Fruit fly (Drosophila melanogaster) whole organism, wandering third instar larva: ENCODE data around the gene CG11699.

Experiments used
- Abd-B ChIP-seq: fragments of >200 bp; optimal IDR thresholded peaks from 2 replicates; lab custom pipeline; 2017; ENCODE audit warnings: missing biosample characterization, missing genetic modification characterization
- CG32264 ChIP-seq: fragments of 200-800 bp; sonication (Bioruptor generic); optimal IDR thresholded peaks from 2 replicates; lab custom pipeline; 2016; ENCODE audit warnings: missing biosample characterization, missing genetic modification characterization
- CG9705 ChIP-seq: fragments of 200-800 bp; sonication (Bioruptor generic); optimal IDR thresholded peaks from 2 replicates; lab custom pipeline; 2018; ENCODE audit warnings: missing biosample characterization, mild to moderate bottlenecking, missing genetic modification characterization
- CrebA ChIP-seq: fragments of 200-800 bp; sonication (Bioruptor generic); optimal IDR thresholded peaks from 2 replicates; lab custom pipeline; 2016; ENCODE audit warnings: missing biosample characterization, mild to moderate bottlenecking, missing genetic modification characterization, borderline replicate concordance
- Dfd ChIP-seq: fragments of >200 bp; optimal IDR thresholded peaks from 2 replicates; lab custom pipeline; 2017; ENCODE audit warnings: missing biosample characterization, missing genetic modification characterization
- Dif ChIP-seq: fragments of 200-275, 200-300 bp; sonication (Bioruptor generic); optimal IDR thresholded peaks from 2 replicates; lab custom pipeline; 2018; ENCODE audit warnings: missing biosample characterization, missing genetic modification characterization; ENCODE audit not compliant: partially characterized antibody
- GATAd ChIP-seq: sonication (Bioruptor generic); optimal IDR thresholded peaks from 2 replicates; lab custom pipeline; 2016; ENCODE audit warnings: missing biosample characterization, missing genetic modification characterization
- HLH106 ChIP-seq: fragments of 200-800 bp; optimal IDR thresholded peaks from 3 replicates; lab custom pipeline; 2019; ENCODE audit warnings: missing biosample characterization, mild to moderate bottlenecking, missing genetic modification characterization, moderate library complexity
- Hnf4 ChIP-seq: fragments of 200-800 bp; sonication (Bioruptor generic); optimal IDR thresholded peaks from 2 replicates; lab custom pipeline; 2016; ENCODE audit warnings: missing biosample characterization, mild to moderate bottlenecking, missing genetic modification characterization
- Hr78 ChIP-seq: fragments of >200 bp; optimal IDR thresholded peaks from 2 replicates; lab custom pipeline; 2017; ENCODE audit warnings: missing biosample characterization, missing genetic modification characterization
- Hr83 ChIP-seq: fragments of 200-300 bp; sonication (Bioruptor generic); optimal IDR thresholded peaks from 2 replicates; lab custom pipeline; 2016; ENCODE audit warnings: missing biosample characterization, mild to moderate bottlenecking, missing genetic modification characterization, moderate library complexity; ENCODE audit not compliant: poor library complexity, severe bottlenecking
- Jra ChIP-seq: sonication (Bioruptor generic); optimal IDR thresholded peaks from 2 replicates; lab custom pipeline; 2016; ENCODE audit warnings: missing biosample characterization, missing genetic modification characterization
- Mio ChIP-seq: sonication (Bioruptor generic); optimal IDR thresholded peaks from 2 replicates; lab custom pipeline; 2016; ENCODE audit warnings: missing biosample characterization, missing genetic modification characterization
- Myc ChIP-seq: fragments of >200 bp; optimal IDR thresholded peaks from 2 replicates; lab custom pipeline; 2017
- N ChIP-seq: fragments of >200 bp; optimal IDR thresholded peaks from 2 replicates; lab custom pipeline; 2018; ENCODE audit warnings: missing biosample characterization, missing external identifiers, missing genetic modification characterization
- OdsH ChIP-seq: fragments of 200-800 bp; sonication (Bioruptor generic); optimal IDR thresholded peaks from 2 replicates; lab custom pipeline; 2016; ENCODE audit warnings: missing biosample characterization, mild to moderate bottlenecking, missing genetic modification characterization
- Rel ChIP-seq, 2 experiments: fragments of 200-800 bp; sonication (Bioruptor generic) in 1 of 2; optimal IDR thresholded peaks; 2 replicates in 1 of 2; 3 replicates in 1 of 2; lab custom pipeline; 2016 to 2019; ENCODE audit warnings: mild to moderate bottlenecking in 2 of 2, missing biosample characterization in 2 of 2, missing genetic modification characterization in 2 of 2, moderate library complexity in 1 of 2
- Sp1 ChIP-seq: fragments of 200-800 bp; sonication (Bioruptor generic); optimal IDR thresholded peaks from 3 replicates; lab custom pipeline; 2019; ENCODE audit warnings: missing biosample characterization, mild to moderate bottlenecking, missing genetic modification characterization, moderate library complexity
- Vsx2 ChIP-seq: fragments of 200-300, 225-300 bp; sonication (Bioruptor generic); optimal IDR thresholded peaks from 2 replicates; lab custom pipeline; 2018; ENCODE audit warnings: missing biosample characterization, missing genetic modification characterization; ENCODE audit not compliant: partially characterized antibody
- br ChIP-seq: fragments of 200-800 bp; sonication (Bioruptor generic); optimal IDR thresholded peaks from 2 replicates; lab custom pipeline; 2016; ENCODE audit warnings: missing biosample characterization, missing genetic modification characterization
- brk ChIP-seq: fragments of 200-800 bp; sonication (Bioruptor generic); optimal IDR thresholded peaks from 2 replicates; lab custom pipeline; 2016; ENCODE audit warnings: missing biosample characterization, mild to moderate bottlenecking, missing genetic modification characterization
- dl ChIP-seq, 2 experiments: fragments of 175-275, 200-275 bp in 1 of 2; fragments of 200-275 bp in 1 of 2; sonication (Bioruptor generic); optimal IDR thresholded peaks; lab custom pipeline; 2018; ENCODE audit warnings: mild to moderate bottlenecking in 2 of 2, missing biosample characterization in 2 of 2, missing genetic modification characterization in 2 of 2, moderate library complexity in 2 of 2; ENCODE audit not compliant: partially characterized antibody in 2 of 2, insufficient read depth in 1 of 2
- dmrt93B ChIP-seq: fragments of 200-800 bp; sonication (Bioruptor generic); optimal IDR thresholded peaks from 2 replicates; lab custom pipeline; 2018; ENCODE audit warnings: missing biosample characterization, mild to moderate bottlenecking, missing genetic modification characterization
- dsf ChIP-seq: sonication (Bioruptor generic); optimal IDR thresholded peaks from 2 replicates; lab custom pipeline; 2016; ENCODE audit warnings: missing biosample characterization, missing genetic modification characterization, borderline replicate concordance
- ey ChIP-seq: fragments of 200-800 bp; sonication (Bioruptor generic); optimal IDR thresholded peaks from 2 replicates; lab custom pipeline; 2016; ENCODE audit warnings: missing biosample characterization, missing genetic modification characterization
- foxo ChIP-seq, 2 experiments: fragments of 200-800 bp; sonication (Bioruptor generic); optimal IDR thresholded peaks; 2 replicates in 1 of 2; 3 replicates in 1 of 2; lab custom pipeline; 2016 to 2017; ENCODE audit warnings: missing biosample characterization in 2 of 2, missing genetic modification characterization in 2 of 2
- fru ChIP-seq: fragments of 200-800 bp; sonication (Bioruptor generic); optimal IDR thresholded peaks from 3 replicates; lab custom pipeline; 2016; ENCODE audit warnings: missing biosample characterization, mild to moderate bottlenecking, missing genetic modification characterization
- h ChIP-seq: fragments of 200-800 bp; sonication (Bioruptor generic); optimal IDR thresholded peaks from 3 replicates; lab custom pipeline; 2016; ENCODE audit warnings: missing biosample characterization, mild to moderate bottlenecking, missing genetic modification characterization
- jim ChIP-seq: fragments of 175-275, 200-325 bp; sonication (Bioruptor generic); optimal IDR thresholded peaks from 2 replicates; lab custom pipeline; 2016; ENCODE audit warnings: missing biosample characterization, mild to moderate bottlenecking, missing genetic modification characterization
- lola ChIP-seq: fragments of >200 bp; optimal IDR thresholded peaks from 2 replicates; lab custom pipeline; 2017; ENCODE audit warnings: missing biosample characterization, missing genetic modification characterization
- pan ChIP-seq: fragments of >200 bp; optimal IDR thresholded peaks from 2 replicates; lab custom pipeline; 2017
- psq ChIP-seq: fragments of 200-800 bp; sonication (Bioruptor generic); optimal IDR thresholded peaks from 3 replicates; lab custom pipeline; 2017; ENCODE audit warnings: missing biosample characterization, mild to moderate bottlenecking, missing genetic modification characterization, moderate library complexity
- rgr ChIP-seq: fragments of 200-800 bp; sonication (Bioruptor generic); optimal IDR thresholded peaks from 3 replicates; lab custom pipeline; 2016; ENCODE audit warnings: missing biosample characterization, mild to moderate bottlenecking, missing genetic modification characterization
- sage ChIP-seq: fragments of 200-800 bp; sonication (Bioruptor generic); optimal IDR thresholded peaks from 2 replicates; lab custom pipeline; 2016; ENCODE audit warnings: missing biosample characterization, mild to moderate bottlenecking, missing genetic modification characterization
- sv ChIP-seq: fragments of 200-800 bp; sonication (Bioruptor generic); optimal IDR thresholded peaks from 3 replicates; lab custom pipeline; 2016; ENCODE audit warnings: missing biosample characterization, missing genetic modification characterization
- tai ChIP-seq: sonication (Bioruptor generic); optimal IDR thresholded peaks from 2 replicates; lab custom pipeline; 2016; ENCODE audit warnings: missing biosample characterization, missing genetic modification characterization
- usp ChIP-seq: fragments of >200 bp; optimal IDR thresholded peaks from 2 replicates; lab custom pipeline; 2017; ENCODE audit warnings: missing biosample characterization, missing genetic modification characterization
- woc ChIP-seq: sonication (Bioruptor generic); optimal IDR thresholded peaks from 2 replicates; lab custom pipeline; 2016; ENCODE audit warnings: missing biosample characterization, mild to moderate bottlenecking, missing genetic modification characterization

The CG11699 gene

dm6 chrX:11561450-11562040 is 8.9 kb upstream of the CG11699 start, which contains the start of gene PGRP-SA:
Gene PGRP-SA (plus strand): TSS chrX:11561643.
- TF ChIP-seq Myc (lab: Kevin White, UChicago) (no peak), Rel (GFP tag; optimal IDR thresholded peaks at IDR 0.05; lab: Kevin White, UChicago) (no peak), Rel (tag; optimal IDR thresholded peaks at IDR 0.05; lab: Kevin White, UChicago) (peak; percentile 98)

- TF ChIP-seq Sp1 (GFP tag; lab: Kevin White, UChicago): peak; percentile 19
- no peak for TF ChIP-seq sv (GFP tag; lab: Kevin White, UChicago)
- no peak for TF ChIP-seq Dfd
- no peak for TF ChIP-seq fru (GFP tag; lab: Kevin White, UChicago)
- TF ChIP-seq foxo (GFP tag; optimal IDR thresholded peaks at IDR 0.05; lab: Kevin White, UChicago): peak in 1 of 2 experiments; percentile 40
- TF ChIP-seq dl (GFP tag; optimal IDR thresholded peaks at IDR 0.05; lab: Kevin White, UChicago; ENCODE audit: insufficient read depth in 1 of 2, partially characterized antibody in 2 of 2): no peak
- no peak for TF ChIP-seq jim (GFP tag; lab: Kevin White, UChicago)
- TF ChIP-seq h (GFP tag; lab: Kevin White, UChicago): no peak
- peak; percentile 21 for TF ChIP-seq woc (GFP tag; lab: Kevin White, UChicago)
- TF ChIP-seq HLH106 (tag; lab: Kevin White, UChicago): peak; percentile 19
- no peak for TF ChIP-seq Mio
- peak; percentile 58 for TF ChIP-seq Myc (lab: Kevin White, UChicago)
- TF ChIP-seq Vsx2 (GFP tag; lab: Kevin White, UChicago): no peak
- TF ChIP-seq lola (GFP tag; lab: Kevin White, UChicago): no peak
- TF ChIP-seq rgr: peak; percentile 1
These were observed 2.0 kb downstream of the CG11699 start, which contains the start of the genes Kmn1 and Reepl1 for dm6 chrX:11572270-11572914. Gene Kmn1 (minus strand): TSS chrX:11572442. Gene Reepl1 (plus strand): TSS chrX:11572707.

- TF ChIP-seq CG9705 (GFP tag; lab: Kevin White, UChicago): no peak
- TF ChIP-seq Myc (lab: Kevin White, UChicago): peak; percentile 62
These were observed 3.1 kb downstream of the CG11699 start, which contains the start of gene CG11696 for dm6 chrX:11573529-11573928. Gene CG11696 (plus strand): TSS chrX:11573731.

dm6 chrX:11576540-11576939 is 6.1 kb downstream of the CG11699 start, which contains the start of gene CG11695:
Gene CG11695 (plus strand): TSS chrX:11576883.
- peak in 1 of 2 experiments; percentile 82 for TF ChIP-seq foxo (GFP tag; optimal IDR thresholded peaks at IDR 0.05; lab: Kevin White, UChicago)
- no peak for TF ChIP-seq brk (GFP tag; lab: Kevin White, UChicago)
- no peak for TF ChIP-seq CrebA (GFP tag; lab: Kevin White, UChicago)
- no peak for TF ChIP-seq Mio
- TF ChIP-seq psq (GFP tag; lab: Kevin White, UChicago): peak; percentile 58
- no peak for TF ChIP-seq Hr83 (GFP tag; lab: Kevin White, UChicago)
- TF ChIP-seq dsf (GFP tag; lab: Kevin White, UChicago): no peak
- no peak for TF ChIP-seq Abd-B
- no peak for TF ChIP-seq GATAd (GFP tag; lab: Kevin White, UChicago)
- TF ChIP-seq Dfd: no peak
- peak; percentile 41 for TF ChIP-seq sv (GFP tag; lab: Kevin White, UChicago)
- TF ChIP-seq CG32264 (GFP tag; lab: Kevin White, UChicago): no peak
- TF ChIP-seq usp (GFP tag; lab: Kevin White, UChicago): no peak
- TF ChIP-seq pan: no peak
- TF ChIP-seq woc (GFP tag; lab: Kevin White, UChicago): peak; percentile 85
- no peak for TF ChIP-seq lola (GFP tag; lab: Kevin White, UChicago)
- peak; percentile 94 for TF ChIP-seq Myc (lab: Kevin White, UChicago)
- no peak for TF ChIP-seq Dif (GFP tag; lab: Kevin White, UChicago)
- TF ChIP-seq sage (GFP tag; lab: Kevin White, UChicago): no peak
- TF ChIP-seq Vsx2 (GFP tag; lab: Kevin White, UChicago): no peak
- no peak for TF ChIP-seq N
- peak; percentile 63 for TF ChIP-seq ey (GFP tag; lab: Kevin White, UChicago)
- TF ChIP-seq CG9705 (GFP tag; lab: Kevin White, UChicago): peak; percentile 77
- peak; percentile 51 for TF ChIP-seq br (GFP tag; lab: Kevin White, UChicago)
- TF ChIP-seq Hr78 (GFP tag; lab: Kevin White, UChicago): no peak
- peak; percentile 75 for TF ChIP-seq Sp1 (GFP tag; lab: Kevin White, UChicago)
- TF ChIP-seq h (GFP tag; lab: Kevin White, UChicago): peak; percentile 72
- TF ChIP-seq Jra (GFP tag; lab: Kevin White, UChicago): no peak
- no peak for TF ChIP-seq Rel (GFP tag; optimal IDR thresholded peaks at IDR 0.05; lab: Kevin White, UChicago)
- TF ChIP-seq Rel (tag; optimal IDR thresholded peaks at IDR 0.05; lab: Kevin White, UChicago): peak; percentile 48
- TF ChIP-seq dl (GFP tag; optimal IDR thresholded peaks at IDR 0.05; lab: Kevin White, UChicago; ENCODE audit: insufficient read depth in 1 of 2, partially characterized antibody in 2 of 2): no peak
- peak; percentile 77 for TF ChIP-seq rgr
- peak; percentile 50 for TF ChIP-seq dmrt93B (GFP tag; lab: Kevin White, UChicago)
- no peak for TF ChIP-seq Hnf4
- peak; percentile 67 for TF ChIP-seq OdsH (GFP tag; lab: Kevin White, UChicago)
- peak; percentile 64 for TF ChIP-seq fru (GFP tag; lab: Kevin White, UChicago)
- peak; percentile 85 for TF ChIP-seq HLH106 (tag; lab: Kevin White, UChicago)
- no peak for TF ChIP-seq jim (GFP tag; lab: Kevin White, UChicago)
- TF ChIP-seq tai: no peak
